Worm (Caenorhabditis elegans) whole organism, L4 larva: Measurements from ENCODE around the gene T13C5.6.

Source experiments
- F49E8.2 ChIP-seq: sonication (generic microtip); optimal IDR thresholded peaks from 2 replicates; lab custom pipeline; 2016; ENCODE audit warnings: missing compliant biosample characterization, mild to moderate bottlenecking, missing genetic modification characterization, borderline replicate concordance
- R02D3.7 ChIP-seq: fragments of 150-350 bp; sonication (generic microtip); optimal IDR thresholded peaks from 3 replicates; lab custom pipeline; 2014; ENCODE audit warnings: missing biosample characterization, missing genetic modification characterization
- Y48G9A.11 ChIP-seq: fragments of 200-800 bp; sonication (Bioruptor generic); IDR thresholded peaks from 2 replicates; pipeline ENCODE4 v1.3.6; 2022; ENCODE audit warnings: missing genetic modification reagents, missing genetic modification characterization, missing compliant biosample characterization
- Y5F2A.4 ChIP-seq: fragments of 200-800 bp; sonication (Bioruptor generic); optimal IDR thresholded peaks from 2 replicates; lab custom pipeline; 2018; ENCODE audit warnings: mild to moderate bottlenecking, missing genetic modification characterization, missing compliant biosample characterization
- aha-1 ChIP-seq: fragments of 150-350 bp; peaks from one replicate; lab custom pipeline; 2014; ENCODE audit warnings: missing biosample characterization, missing genetic modification characterization
- ama-1 ChIP-seq: fragments of 150-350 bp; optimal IDR thresholded peaks from 2 replicates; lab custom pipeline; 2014; ENCODE audit warnings: inconsistent platforms, mixed read lengths
- attf-4 ChIP-seq: sonication (generic microtip); optimal IDR thresholded peaks from 3 replicates; lab custom pipeline; 2017; ENCODE audit warnings: missing biosample characterization, missing genetic modification characterization
- ceh-20 ChIP-seq: fragments of 200-800 bp; sonication (Bioruptor generic); IDR thresholded peaks from 2 replicates; pipeline ENCODE4 v1.3.6; 2022; ENCODE audit warnings: missing genetic modification reagents, missing genetic modification characterization, missing compliant biosample characterization
- ceh-28 ChIP-seq: fragments of 150-350 bp; optimal IDR thresholded peaks from 2 replicates; lab custom pipeline; 2014; ENCODE audit warnings: missing biosample characterization, missing genetic modification reagents, missing genetic modification characterization
- cey-2 ChIP-seq: sonication (generic microtip); optimal IDR thresholded peaks from 3 replicates; lab custom pipeline; 2017; ENCODE audit warnings: missing genetic modification characterization, mild to moderate bottlenecking, missing compliant biosample characterization, antibody characterized with exemption, borderline replicate concordance; ENCODE audit not compliant: insufficient read depth
- daf-12 ChIP-seq: fragments of 150-350 bp; optimal IDR thresholded peaks from 2 replicates; lab custom pipeline; 2014; ENCODE audit warnings: missing biosample characterization, missing genetic modification reagents, missing genetic modification characterization
- daf-16 ChIP-seq, 3 experiments: sonication (generic microtip); optimal IDR thresholded peaks; 2 replicates each; lab custom pipeline; 2016 to 2017; ENCODE audit warnings: missing genetic modification characterization in 3 of 3, missing genetic modification reagents in 3 of 3, mild to moderate bottlenecking in 2 of 3, missing compliant biosample characterization in 2 of 3, missing biosample characterization in 1 of 3, moderate library complexity in 1 of 3
- daf-19 ChIP-seq: fragments of 200-800 bp; sonication (Bioruptor generic); conservative IDR thresholded peaks from 2 replicates; pipeline ENCODE4 v1.3.6; 2022; ENCODE audit warnings: missing genetic modification characterization, missing compliant biosample characterization
- dmd-6 ChIP-seq: fragments of 200-800 bp; sonication (Bioruptor generic); IDR thresholded peaks from 2 replicates; pipeline ENCODE4 v1.3.6; 2022; ENCODE audit warnings: missing genetic modification reagents, missing genetic modification characterization, missing compliant biosample characterization
- dmd-8 ChIP-seq: fragments of 200-800 bp; sonication (Bioruptor generic); IDR thresholded peaks from 2 replicates; pipeline ENCODE4 v1.3.6; 2022; ENCODE audit warnings: missing genetic modification characterization, missing compliant biosample characterization
- duxl-1 ChIP-seq: sonication (generic microtip); optimal IDR thresholded peaks from 2 replicates; lab custom pipeline; 2016; ENCODE audit warnings: mild to moderate bottlenecking, missing genetic modification characterization, moderate library complexity, missing compliant biosample characterization; ENCODE audit not compliant: poor library complexity
- egl-27 ChIP-seq: sonication (generic microtip); optimal IDR thresholded peaks from 3 replicates; lab custom pipeline; 2017; ENCODE audit warnings: missing biosample characterization, missing genetic modification reagents, missing genetic modification characterization
- fkh-10 ChIP-seq: fragments of 150-350 bp; optimal IDR thresholded peaks from 2 replicates; lab custom pipeline; 2014; ENCODE audit warnings: missing biosample characterization, missing genetic modification reagents, missing genetic modification characterization
- gei-8 ChIP-seq: fragments of 200-800 bp; sonication (Bioruptor generic); optimal IDR thresholded peaks from 2 replicates; lab custom pipeline; 2018; ENCODE audit warnings: mild to moderate bottlenecking, missing genetic modification characterization, missing compliant biosample characterization
- hlh-11 ChIP-seq: fragments of 200-800 bp; sonication (Bioruptor generic); optimal IDR thresholded peaks from 2 replicates; lab custom pipeline; 2018; ENCODE audit warnings: mild to moderate bottlenecking, missing genetic modification characterization, missing compliant biosample characterization
- jun-1 ChIP-seq: fragments of 150-350 bp; optimal IDR thresholded peaks from 2 replicates; lab custom pipeline; 2014; ENCODE audit warnings: missing biosample characterization, missing genetic modification reagents, missing genetic modification characterization
- lin-13 ChIP-seq: fragments of 150-350 bp; optimal IDR thresholded peaks from 2 replicates; lab custom pipeline; 2014; ENCODE audit warnings: missing biosample characterization, missing genetic modification reagents, missing genetic modification characterization
- lin-29 ChIP-seq: fragments of 200-800 bp; sonication (Bioruptor generic); IDR thresholded peaks from 2 replicates; pipeline ENCODE4 v1.3.6; 2022; ENCODE audit warnings: missing genetic modification reagents, missing genetic modification characterization, missing compliant biosample characterization
- lsy-2 ChIP-seq, 2 experiments: fragments of 150-350 bp in 1 of 2; sonication (generic microtip) in 1 of 2; optimal IDR thresholded peaks; 2 replicates each; lab custom pipeline; 2014 to 2017; ENCODE audit warnings: missing biosample characterization in 2 of 2, missing genetic modification characterization in 2 of 2
- mdl-1 ChIP-seq, 2 experiments: fragments of 150-350 bp in 1 of 2; sonication (generic microtip) in 1 of 2; optimal IDR thresholded peaks; 2 replicates each; lab custom pipeline; 2014 to 2017; ENCODE audit warnings: missing biosample characterization in 2 of 2, missing genetic modification characterization in 2 of 2
- mep-1 ChIP-seq: fragments of 150-350 bp; sonication (generic microtip); optimal IDR thresholded peaks from 3 replicates; lab custom pipeline; 2014; ENCODE audit warnings: missing biosample characterization, missing genetic modification characterization
- mxl-3 ChIP-seq: fragments of 200-800 bp; sonication (Bioruptor generic); optimal IDR thresholded peaks from 2 replicates; lab custom pipeline; 2018; ENCODE audit warnings: mild to moderate bottlenecking, missing genetic modification characterization, missing compliant biosample characterization
- nhr-10 ChIP-seq: fragments of 150-350 bp; optimal IDR thresholded peaks from 2 replicates; lab custom pipeline; 2014; ENCODE audit warnings: missing biosample characterization, missing genetic modification characterization
- nhr-111 ChIP-seq: fragments of 200-800 bp; sonication (Bioruptor generic); optimal IDR thresholded peaks from 2 replicates; lab custom pipeline; 2018; ENCODE audit warnings: mild to moderate bottlenecking, missing genetic modification characterization, missing compliant biosample characterization
- nhr-25 ChIP-seq: sonication (generic microtip); optimal IDR thresholded peaks from 2 replicates; lab custom pipeline; 2017; ENCODE audit warnings: missing genetic modification characterization, mild to moderate bottlenecking, missing compliant biosample characterization, antibody characterized with exemption, moderate library complexity, borderline replicate concordance; ENCODE audit not compliant: insufficient read depth
- nhr-76 ChIP-seq: fragments of 150-350 bp; optimal IDR thresholded peaks from 2 replicates; lab custom pipeline; 2014; ENCODE audit warnings: missing biosample characterization, missing genetic modification characterization
- nhr-77 ChIP-seq: fragments of 150-350 bp; optimal IDR thresholded peaks from 2 replicates; lab custom pipeline; 2014; ENCODE audit warnings: missing biosample characterization, missing genetic modification characterization
- pha-4 ChIP-seq, 2 experiments: fragments of 150-350 bp in 1 of 2; fragments of 200-800 bp in 1 of 2; sonication (Bioruptor generic) in 1 of 2; IDR thresholded peaks in 1 of 2; optimal IDR thresholded peaks in 1 of 2; 2 replicates each; pipeline versions ENCODE4 v1.3.6 to Lab custom; 2014 to 2022; ENCODE audit warnings: missing genetic modification characterization in 2 of 2, missing genetic modification reagents in 2 of 2, missing biosample characterization in 1 of 2, missing compliant biosample characterization in 1 of 2
- php-3 ChIP-seq: fragments of 200-800 bp; sonication (Bioruptor generic); IDR thresholded peaks from 2 replicates; pipeline ENCODE4 v1.3.6; 2022; ENCODE audit warnings: missing genetic modification reagents, missing genetic modification characterization, missing compliant biosample characterization
- pqm-1 ChIP-seq: sonication (generic microtip); optimal IDR thresholded peaks from 2 replicates; lab custom pipeline; 2017; ENCODE audit warnings: missing biosample characterization, missing genetic modification characterization
- set-16 ChIP-seq: fragments of 200-800 bp; sonication (Bioruptor generic); IDR thresholded peaks from 2 replicates; pipeline ENCODE4 v1.3.6; 2022; ENCODE audit warnings: missing genetic modification reagents, missing genetic modification characterization, missing compliant biosample characterization
- snpc-4 ChIP-seq: fragments of 150-350 bp; optimal IDR thresholded peaks from 2 replicates; lab custom pipeline; 2014; ENCODE audit warnings: missing biosample characterization, missing genetic modification characterization
- spr-1 ChIP-seq: sonication (generic microtip); optimal IDR thresholded peaks from 2 replicates; lab custom pipeline; 2016; ENCODE audit warnings: mild to moderate bottlenecking, missing genetic modification characterization, missing compliant biosample characterization
- spr-3 ChIP-seq: fragments of 200-800 bp; sonication (Bioruptor generic); optimal IDR thresholded peaks from 2 replicates; lab custom pipeline; 2018; ENCODE audit warnings: mild to moderate bottlenecking, missing genetic modification characterization, missing compliant biosample characterization
- tag-97 ChIP-seq: fragments of 200-800 bp; sonication (Bioruptor generic); IDR thresholded peaks from 2 replicates; pipeline ENCODE4 v1.3.6; 2022; ENCODE audit warnings: missing genetic modification characterization, missing compliant biosample characterization
- tra-1 ChIP-seq: fragments of 200-800 bp; sonication (Bioruptor generic); IDR thresholded peaks from 2 replicates; pipeline ENCODE4 v1.3.6; 2022; ENCODE audit warnings: missing genetic modification reagents, missing genetic modification characterization, missing compliant biosample characterization
- unc-130 ChIP-seq: sonication (generic microtip); optimal IDR thresholded peaks from 2 replicates; lab custom pipeline; 2016; ENCODE audit warnings: missing genetic modification reagents, missing genetic modification characterization, missing compliant biosample characterization
- unc-62 ChIP-seq, 3 experiments: fragments of 150-350 bp in 1 of 3; sonication (generic microtip); optimal IDR thresholded peaks in 2 of 3; peaks in 1 of 3; 1 replicate in 1 of 3; 2 replicates in 2 of 3; lab custom pipeline; 2014 to 2017; ENCODE audit warnings: missing biosample characterization in 3 of 3, missing genetic modification characterization in 3 of 3, missing genetic modification reagents in 3 of 3, missing genotype in 1 of 3
- vab-7 ChIP-seq: fragments of 200-800 bp; sonication (Bioruptor generic); IDR thresholded peaks from 2 replicates; pipeline ENCODE4 v1.3.6; 2022; ENCODE audit warnings: missing genetic modification reagents, missing genetic modification characterization, missing compliant biosample characterization
- zfp-2 ChIP-seq: sonication (generic microtip); optimal IDR thresholded peaks from 2 replicates; lab custom pipeline; 2016; ENCODE audit warnings: mild to moderate bottlenecking, missing genetic modification characterization, missing compliant biosample characterization
- zfp-3 ChIP-seq: fragments of 200-800 bp; sonication (Bioruptor generic); conservative IDR thresholded peaks from 2 replicates; pipeline ENCODE4 v1.3.6; 2022; ENCODE audit warnings: missing genetic modification reagents, missing genetic modification characterization, missing compliant biosample characterization
- zip-11 ChIP-seq: fragments of 200-800 bp; sonication (Bioruptor generic); IDR thresholded peaks from 2 replicates; pipeline ENCODE4 v1.3.6; 2022; ENCODE audit warnings: missing genetic modification characterization, missing compliant biosample characterization
- ztf-11 ChIP-seq: fragments of 150-350 bp; optimal IDR thresholded peaks from 2 replicates; lab custom pipeline; 2014; ENCODE audit warnings: missing biosample characterization, missing genetic modification characterization

T13C5.6 gene

ce11 chrX:6256430-6256829, 48.9 kb upstream of the T13C5.6 start (continued):
- TF ChIP-seq php-3 (GFP tag; lab: Robert Waterston, UW) (no peak), unc-130 (GFP tag; lab: Kevin White, UChicago) (no peak), daf-16 (GFP tag; optimal IDR thresholded peaks at IDR 0.05; lab: Kevin White, UChicago) (no peak), daf-16 (tag; optimal IDR thresholded peaks at IDR 0.05; lab: Kevin White, UChicago) (peak; percentile 47), ztf-11 (tag; lab: Kevin White, UChicago) (no peak), nhr-25 (tag; lab: Kevin White, UChicago) (no peak), F49E8.2 (tag; lab: Kevin White, UChicago) (no peak), nhr-76 (tag; lab: Kevin White, UChicago) (no peak), lin-29 (GFP tag; lab: Robert Waterston, UW) (no peak), daf-19 (GFP tag; lab: Robert Waterston, UW) (no peak), snpc-4 (tag; lab: Kevin White, UChicago) (no peak), ceh-20 (GFP tag; lab: Robert Waterston, UW) (no peak), mxl-3 (GFP tag; lab: Kevin White, UChicago) (no peak), unc-62 (GFP tag; optimal IDR thresholded peaks at IDR 0.05 in 1 of 2; lab: Kevin White, UChicago) (peak in 1 of 2 experiments; percentile 56), unc-62 (tag; optimal IDR thresholded peaks at IDR 0.05; lab: Kevin White, UChicago) (no peak), lsy-2 (tag; optimal IDR thresholded peaks at IDR 0.05; lab: Kevin White, UChicago) (no peak), R02D3.7 (no peak), dmd-6 (GFP tag; lab: Robert Waterston, UW) (peak; percentile 80), pqm-1 (tag; lab: Kevin White, UChicago) (peak; percentile 62), set-16 (GFP tag; lab: Robert Waterston, UW) (no peak), Y5F2A.4 (GFP tag; lab: Kevin White, UChicago) (no peak), tra-1 (GFP tag; lab: Robert Waterston, UW) (0 out of 2 replicates have a peak, but pooled peaks have one; percentile 35), attf-4 (no peak), cey-2 (no peak), nhr-111 (GFP tag; lab: Kevin White, UChicago) (no peak), vab-7 (GFP tag; lab: Robert Waterston, UW) (no peak), nhr-77 (tag; lab: Kevin White, UChicago) (peak; percentile 35), mdl-1 (tag; optimal IDR thresholded peaks at IDR 0.05; lab: Kevin White, UChicago) (no peak), hlh-11 (tag; lab: Kevin White, UChicago) (peak; percentile 63), zfp-3 (GFP tag; lab: Robert Waterston, UW) (no peak), ceh-28 (no peak)

DNA sequence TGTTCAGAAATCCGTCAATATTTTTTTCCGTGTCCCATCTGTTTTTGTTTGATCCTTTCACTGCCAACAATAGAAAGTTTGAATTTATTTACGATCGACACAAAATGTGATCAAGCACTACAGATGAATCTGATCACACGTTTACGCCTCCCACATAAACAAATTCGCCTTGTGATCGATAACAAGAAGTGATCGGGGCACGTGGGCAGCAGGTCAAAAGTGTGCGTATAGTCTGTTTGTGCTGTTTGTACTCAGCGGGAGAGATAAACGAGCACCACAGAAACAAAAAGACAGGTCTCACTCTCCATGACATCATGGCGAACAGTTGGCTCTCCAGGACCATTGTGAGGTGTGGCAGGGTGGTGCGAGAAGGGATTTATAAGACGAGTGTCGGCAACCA, 48.1 kb upstream of the T13C5.6 start:
- TF ChIP-seq ceh-28: no peak
- TF ChIP-seq vab-7 (GFP tag; lab: Robert Waterston, UW): no peak; the same call in 1 of the 2 replicates
- no peak for TF ChIP-seq daf-12 (tag; lab: Kevin White, UChicago)
- TF ChIP-seq nhr-76 (tag; lab: Kevin White, UChicago): no peak
- no peak for TF ChIP-seq zfp-2 (tag; lab: Kevin White, UChicago)
- peak; percentile 63 for TF ChIP-seq pha-4 (GFP tag; IDR thresholded peaks at IDR 0.05; lab: Robert Waterston, UW)
- TF ChIP-seq pha-4 (tag; optimal IDR thresholded peaks at IDR 0.05; lab: Kevin White, UChicago): peak; percentile 66
- no peak for TF ChIP-seq ama-1
- TF ChIP-seq duxl-1: peak; percentile 52
- no peak for TF ChIP-seq spr-1 (tag; lab: Kevin White, UChicago)
- TF ChIP-seq daf-16 (GFP tag; optimal IDR thresholded peaks at IDR 0.05; lab: Kevin White, UChicago): peak; percentile 59 to 96
- TF ChIP-seq daf-16 (tag; optimal IDR thresholded peaks at IDR 0.05; lab: Kevin White, UChicago): peak; percentile 99
- peak; percentile 84 for TF ChIP-seq nhr-10 (tag; lab: Kevin White, UChicago)
- TF ChIP-seq jun-1 (tag; lab: Kevin White, UChicago): peak; percentile 34
- TF ChIP-seq spr-3 (GFP tag; lab: Kevin White, UChicago): no peak
- TF ChIP-seq nhr-77 (tag; lab: Kevin White, UChicago): peak; percentile 78
- no peak for TF ChIP-seq snpc-4 (tag; lab: Kevin White, UChicago)
- TF ChIP-seq Y48G9A.11 (GFP tag; lab: Robert Waterston, UW): no peak
- TF ChIP-seq dmd-8 (GFP tag; lab: Robert Waterston, UW): no peak
- TF ChIP-seq egl-27 (tag; lab: Kevin White, UChicago): no peak
- TF ChIP-seq set-16 (GFP tag; lab: Robert Waterston, UW): peak; percentile 45; the same call in 1 of the 2 replicates
- TF ChIP-seq fkh-10 (GFP tag; lab: Kevin White, UChicago): no peak
- TF ChIP-seq tag-97: no peak
- TF ChIP-seq mep-1 (tag; lab: Kevin White, UChicago): peak; percentile 78
- TF ChIP-seq gei-8 (GFP tag; lab: Kevin White, UChicago): peak; percentile 69
- TF ChIP-seq aha-1 (tag; lab: Kevin White, UChicago): peak; percentile 18
- TF ChIP-seq zip-11 (GFP tag; lab: Robert Waterston, UW): no peak
- no peak for TF ChIP-seq lin-13 (GFP tag; lab: Kevin White, UChicago)
